Fruit fly (Drosophila melanogaster) whole organism, embryonic: ENCODE measurements around the gene RpS28a.

Source experiments
- Atf6 ChIP-seq: fragments of 200-800 bp; sonication (Bioruptor generic); IDR thresholded peaks from 2 replicates; pipeline ENCODE4 v1.3.6; 2022; ENCODE audit warnings: missing biosample characterization, missing genetic modification characterization
- CG11456 ChIP-seq: fragments of 200-800 bp; sonication (Bioruptor generic); IDR thresholded peaks from 3 replicates; pipeline ENCODE4 v1.3.6; 2022; ENCODE audit warnings: missing biosample characterization, missing genetic modification characterization
- CG12769 ChIP-seq: fragments of 200-800 bp; sonication (Bioruptor generic); optimal IDR thresholded peaks from 2 replicates; lab custom pipeline; 2019; ENCODE audit warnings: missing biosample characterization, mild to moderate bottlenecking, missing genetic modification characterization, moderate library complexity
- CG13424 ChIP-seq: fragments of 200-800 bp; sonication (Bioruptor generic); optimal IDR thresholded peaks from 2 replicates; lab custom pipeline; 2019; ENCODE audit warnings: missing biosample characterization, mild to moderate bottlenecking, missing genetic modification characterization, moderate library complexity
- CG14014 ChIP-seq: fragments of 200-800 bp; sonication (Bioruptor generic); IDR thresholded peaks from 2 replicates; pipeline ENCODE4 v1.3.6; 2022; ENCODE audit warnings: missing biosample characterization, missing genetic modification characterization
- CG16813 ChIP-seq: fragments of 200-800 bp; sonication (Bioruptor generic); IDR thresholded peaks from 3 replicates; pipeline ENCODE4 v1.3.6; 2022; ENCODE audit warnings: missing biosample characterization, missing genetic modification characterization; ENCODE audit not compliant: partially characterized antibody
- CG17385 ChIP-seq: fragments of 200-800 bp; sonication (Bioruptor generic); optimal IDR thresholded peaks from 3 replicates; lab custom pipeline; 2018; ENCODE audit warnings: missing biosample characterization, mild to moderate bottlenecking, missing genetic modification characterization
- CG17612 ChIP-seq: fragments of 200-800 bp; sonication (Bioruptor generic); IDR thresholded peaks from 2 replicates; pipeline ENCODE4 v1.3.6; 2022; ENCODE audit warnings: missing biosample characterization, missing genetic modification characterization
- CG18011 ChIP-seq: fragments of 200-800 bp; sonication (Bioruptor generic); optimal IDR thresholded peaks from 2 replicates; lab custom pipeline; 2017; ENCODE audit warnings: missing biosample characterization, missing genetic modification characterization, mild to moderate bottlenecking, moderate library complexity, missing genotype
- CG2120 ChIP-seq: fragments of 200-800 bp; sonication (Bioruptor generic); optimal IDR thresholded peaks from 3 replicates; lab custom pipeline; 2016; ENCODE audit warnings: missing biosample characterization, missing genetic modification characterization
- CG30403 ChIP-seq: fragments of 200-800 bp; sonication (Bioruptor generic); optimal IDR thresholded peaks from 3 replicates; lab custom pipeline; 2016; ENCODE audit warnings: missing biosample characterization, missing genetic modification characterization
- CG32532 ChIP-seq: fragments of 200-800 bp; sonication (Bioruptor generic); IDR thresholded peaks from 2 replicates; pipeline ENCODE4 v1.3.6; 2022; ENCODE audit warnings: missing biosample characterization, missing genetic modification characterization
- CG34376 ChIP-seq: fragments of 200-800 bp; sonication (Bioruptor generic); optimal IDR thresholded peaks from 2 replicates; lab custom pipeline; 2018; ENCODE audit warnings: missing biosample characterization, mild to moderate bottlenecking, missing genetic modification characterization
- CG3838 ChIP-seq: fragments of 200-800 bp; sonication (Bioruptor generic); optimal IDR thresholded peaks from 3 replicates; lab custom pipeline; 2016; ENCODE audit warnings: missing biosample characterization, missing genetic modification characterization
- CG3995 ChIP-seq: fragments of 200-800 bp; sonication (Bioruptor generic); optimal IDR thresholded peaks from 3 replicates; lab custom pipeline; 2016; ENCODE audit warnings: missing biosample characterization, missing genetic modification characterization
- CG4328 ChIP-seq: fragments of 200-800 bp; sonication (Bioruptor generic); optimal IDR thresholded peaks from 3 replicates; lab custom pipeline; 2017; ENCODE audit warnings: missing biosample characterization, missing genetic modification reagents, missing genetic modification characterization
- CG4820 ChIP-seq: fragments of 200-800 bp; sonication (Bioruptor generic); optimal IDR thresholded peaks from 3 replicates; lab custom pipeline; 2016; ENCODE audit warnings: missing biosample characterization, missing genetic modification characterization
- CG5245 ChIP-seq: fragments of 200-800 bp; sonication (Bioruptor generic); optimal IDR thresholded peaks from 3 replicates; lab custom pipeline; 2016; ENCODE audit warnings: missing biosample characterization, missing genetic modification characterization
- CG6654 ChIP-seq: fragments of 200-800 bp; sonication (Bioruptor generic); optimal IDR thresholded peaks from 2 replicates; lab custom pipeline; 2017; ENCODE audit warnings: missing biosample characterization, mild to moderate bottlenecking, missing genetic modification characterization
- CG7271 ChIP-seq: fragments of 200-800 bp; sonication (Bioruptor generic); optimal IDR thresholded peaks from 2 replicates; lab custom pipeline; 2018; ENCODE audit warnings: missing biosample characterization, mild to moderate bottlenecking, missing genetic modification characterization, moderate library complexity
- CG8089 ChIP-seq: fragments of 200-800 bp; sonication (Bioruptor generic); optimal IDR thresholded peaks from 3 replicates; lab custom pipeline; 2016; ENCODE audit warnings: missing biosample characterization, missing genetic modification characterization
- CG9932 ChIP-seq: fragments of 200-800 bp; sonication (Bioruptor generic); IDR thresholded peaks from 2 replicates; pipeline ENCODE4 v1.3.6; 2022; ENCODE audit warnings: missing biosample characterization, missing genetic modification characterization
- Elba2 ChIP-seq: fragments of 200-800 bp; sonication (Bioruptor generic); optimal IDR thresholded peaks from 3 replicates; lab custom pipeline; 2016; ENCODE audit warnings: missing biosample characterization, missing genetic modification characterization
- Fer1 ChIP-seq: fragments of 200-800 bp; sonication (Bioruptor generic); optimal IDR thresholded peaks from 2 replicates; lab custom pipeline; 2017; ENCODE audit warnings: missing biosample characterization, mild to moderate bottlenecking, missing genetic modification characterization
- Fer3 ChIP-seq: fragments of 200-800 bp; sonication (Bioruptor generic); optimal IDR thresholded peaks from 2 replicates; lab custom pipeline; 2018; ENCODE audit warnings: missing biosample characterization, mild to moderate bottlenecking, missing genetic modification characterization, moderate library complexity
- GATAe ChIP-seq: fragments of 200-800 bp; sonication (Bioruptor generic); conservative IDR thresholded peaks from 2 replicates; pipeline ENCODE4 v1.3.6; 2022; ENCODE audit warnings: missing biosample characterization, missing genetic modification characterization
- HLH54F ChIP-seq: fragments of 200-800 bp; sonication (Bioruptor generic); optimal IDR thresholded peaks from 3 replicates; lab custom pipeline; 2016; ENCODE audit warnings: missing biosample characterization, missing genetic modification characterization
- Hmx ChIP-seq: fragments of 200-800 bp; sonication (Bioruptor generic); optimal IDR thresholded peaks from 2 replicates; lab custom pipeline; 2016; ENCODE audit warnings: missing biosample characterization, missing genetic modification characterization
- Hr78 ChIP-seq, 2 experiments: fragments of 200-800 bp in 1 of 2; fragments of >200 bp in 1 of 2; sonication (Bioruptor generic) in 1 of 2; optimal IDR thresholded peaks; 2 replicates each; lab custom pipeline; 2017 to 2019; ENCODE audit warnings: missing biosample characterization in 2 of 2, missing genetic modification characterization in 2 of 2, mild to moderate bottlenecking in 1 of 2, moderate library complexity in 1 of 2
- Lhr ChIP-seq: fragments of 200-800 bp; sonication (Bioruptor generic); optimal IDR thresholded peaks from 3 replicates; lab custom pipeline; 2017; ENCODE audit warnings: mild to moderate bottlenecking, missing biosample characterization, missing genetic modification reagents, missing genetic modification characterization
- Mrtf ChIP-seq: fragments of 200-800 bp; sonication (Bioruptor generic); IDR thresholded peaks from 3 replicates; pipeline ENCODE4 v1.3.6; 2022; ENCODE audit warnings: missing biosample characterization, missing genetic modification characterization
- Neu2 ChIP-seq: fragments of 200-800 bp; sonication (Bioruptor generic); optimal IDR thresholded peaks from 3 replicates; lab custom pipeline; 2016; ENCODE audit warnings: missing biosample characterization, missing genetic modification characterization, borderline replicate concordance
- Oli ChIP-seq: fragments of 200-800 bp; sonication (Bioruptor generic); optimal IDR thresholded peaks from 2 replicates; lab custom pipeline; 2018; ENCODE audit warnings: missing biosample characterization, mild to moderate bottlenecking, missing genetic modification characterization, moderate library complexity
- PHDP ChIP-seq: fragments of 200-800 bp; sonication (Bioruptor generic); optimal IDR thresholded peaks from 3 replicates; lab custom pipeline; 2018; ENCODE audit warnings: missing biosample characterization, mild to moderate bottlenecking, missing genetic modification characterization, moderate library complexity
- Poxn ChIP-seq: fragments of 200-800 bp; sonication (Bioruptor generic); IDR thresholded peaks from 2 replicates; pipeline ENCODE4 v1.3.6; 2022; ENCODE audit warnings: missing biosample characterization, missing genetic modification characterization
- aop ChIP-seq: fragments of 200-800 bp; sonication (Bioruptor generic); IDR thresholded peaks from 2 replicates; pipeline ENCODE4 v1.3.6; 2022; ENCODE audit warnings: missing biosample characterization, missing genetic modification characterization
- caup ChIP-seq: fragments of 200-800 bp; sonication (Bioruptor generic); optimal IDR thresholded peaks from 3 replicates; lab custom pipeline; 2017; ENCODE audit warnings: missing biosample characterization, mild to moderate bottlenecking, missing genetic modification characterization, moderate library complexity; ENCODE audit not compliant: severe bottlenecking
- crol ChIP-seq: fragments of 200-800 bp; sonication (Bioruptor generic); IDR thresholded peaks from 2 replicates; pipeline ENCODE4 v1.3.6; 2022; ENCODE audit warnings: missing biosample characterization, missing genetic modification characterization
- grn ChIP-seq: fragments of 200-800 bp; sonication (Bioruptor generic); optimal IDR thresholded peaks from 3 replicates; lab custom pipeline; 2017; ENCODE audit warnings: missing biosample characterization, missing genetic modification characterization
- mam ChIP-seq: fragments of 200-800 bp; sonication (Bioruptor generic); optimal IDR thresholded peaks from 3 replicates; lab custom pipeline; 2016; ENCODE audit warnings: missing biosample characterization, missing genetic modification characterization
- odd ChIP-seq: fragments of 200-800 bp; sonication (Bioruptor generic); optimal IDR thresholded peaks from 2 replicates; lab custom pipeline; 2017; ENCODE audit warnings: missing biosample characterization, mild to moderate bottlenecking, missing genetic modification characterization
- peb ChIP-seq: fragments of 200-800 bp; sonication (Bioruptor generic); IDR thresholded peaks from 2 replicates; pipeline ENCODE4 v1.3.6; 2022; ENCODE audit warnings: missing biosample characterization, missing genetic modification characterization
- phol ChIP-seq: fragments of 200-800 bp; sonication (Bioruptor generic); optimal IDR thresholded peaks from 3 replicates; lab custom pipeline; 2018; ENCODE audit warnings: missing biosample characterization, mild to moderate bottlenecking, missing genetic modification characterization, moderate library complexity
- pnt ChIP-seq: fragments of 200-800 bp; sonication (Bioruptor generic); optimal IDR thresholded peaks from 3 replicates; lab custom pipeline; 2016; ENCODE audit warnings: missing biosample characterization, missing genetic modification characterization
- salm ChIP-seq: fragments of 200-800 bp; sonication (Bioruptor generic); optimal IDR thresholded peaks from 2 replicates; lab custom pipeline; 2018; ENCODE audit warnings: missing biosample characterization, mild to moderate bottlenecking, missing genetic modification characterization
- shn ChIP-seq: fragments of 200-800 bp; sonication (Bioruptor generic); optimal IDR thresholded peaks from 3 replicates; lab custom pipeline; 2016; ENCODE audit warnings: missing biosample characterization, missing genetic modification characterization
- so ChIP-seq: fragments of 200-800 bp; sonication (Bioruptor generic); IDR thresholded peaks from 3 replicates; pipeline ENCODE4 v1.3.6; 2022; ENCODE audit warnings: missing biosample characterization, missing genetic modification characterization
- stwl ChIP-seq: fragments of 200-800 bp; sonication (Bioruptor generic); optimal IDR thresholded peaks from 3 replicates; lab custom pipeline; 2018; ENCODE audit warnings: missing biosample characterization, mild to moderate bottlenecking, missing genetic modification characterization, moderate library complexity
- tx ChIP-seq: fragments of 200-800 bp; sonication (Bioruptor generic); optimal IDR thresholded peaks from 2 replicates; lab custom pipeline; 2016; ENCODE audit warnings: missing biosample characterization, missing genetic modification characterization
- vfl ChIP-seq: fragments of 200-800 bp; sonication (Bioruptor generic); optimal IDR thresholded peaks from 2 replicates; lab custom pipeline; 2016; ENCODE audit warnings: missing biosample characterization, missing genetic modification characterization
- zen ChIP-seq: fragments of 200-800 bp; sonication (Bioruptor generic); optimal IDR thresholded peaks from 3 replicates; lab custom pipeline; 2018; ENCODE audit warnings: missing biosample characterization, mild to moderate bottlenecking, missing genetic modification characterization, moderate library complexity

Gene RpS28a

DNA sequence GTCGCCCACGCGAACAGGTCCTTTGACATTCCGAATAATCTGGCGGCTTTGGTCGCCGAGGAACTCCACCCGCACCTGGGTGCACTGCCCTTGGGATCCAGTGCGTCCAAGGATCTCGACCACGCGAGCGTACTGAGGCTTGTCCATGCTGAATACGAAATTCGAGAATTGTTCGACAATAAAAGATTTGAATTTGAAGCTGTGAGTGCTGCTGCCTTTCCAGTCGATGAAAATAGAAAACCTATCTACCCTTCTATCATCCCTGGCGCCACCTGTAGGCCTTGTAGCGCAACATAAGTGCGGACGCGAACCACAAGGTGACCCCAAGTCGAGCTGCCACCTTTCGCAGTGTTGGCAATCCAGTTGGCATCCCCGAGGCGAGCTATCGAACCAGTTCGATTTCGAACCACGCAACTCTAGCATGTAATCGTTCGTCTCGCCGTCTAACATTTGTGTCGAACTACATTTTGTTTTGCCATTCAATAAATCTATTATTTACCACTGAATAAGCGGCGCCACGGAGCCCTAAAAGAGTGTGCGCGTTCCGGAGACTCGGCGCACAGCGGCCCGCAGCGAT, at the start of gene RpS28a, which contains the start of gene Axn (continued):
- TF ChIP-seq caup (GFP tag; lab: Kevin White, UChicago): no peak
- no peak for TF ChIP-seq Hmx (GFP tag; lab: Kevin White, UChicago)
- TF ChIP-seq CG3995 (GFP tag; lab: Kevin White, UChicago): no peak
- no peak for TF ChIP-seq CG30403
- peak in 1 of 2 experiments; percentile 99 for TF ChIP-seq Hr78 (GFP tag; optimal IDR thresholded peaks at IDR 0.05; lab: Kevin White, UChicago)
- TF ChIP-seq CG16813 (GFP tag; lab: Robert Waterston, UW): no peak; the same call in 2 of the 3 replicates
- TF ChIP-seq Atf6 (GFP tag; lab: Robert Waterston, UW): no peak
- TF ChIP-seq pnt (GFP tag; lab: Kevin White, UChicago): peak; percentile 18
- TF ChIP-seq CG34376: no peak
- peak; percentile 73; the same call in 2 of the 3 replicates for TF ChIP-seq CG11456 (GFP tag; lab: Robert Waterston, UW)
- TF ChIP-seq CG2120 (GFP tag; lab: Kevin White, UChicago): no peak
- TF ChIP-seq odd (GFP tag; lab: Kevin White, UChicago): no peak
- no peak for TF ChIP-seq shn (GFP tag; lab: Kevin White, UChicago)
- peak; percentile 91 for TF ChIP-seq Lhr (GFP tag; lab: Kevin White, UChicago)
- TF ChIP-seq PHDP (tag; lab: Kevin White, UChicago): no peak
- no peak for TF ChIP-seq CG18011 (GFP tag; lab: Kevin White, UChicago)
- TF ChIP-seq crol (GFP tag; lab: Robert Waterston, UW): no peak
- TF ChIP-seq so (GFP tag; lab: Robert Waterston, UW): no peak; the same call in 2 of the 3 replicates
- no peak for TF ChIP-seq Mrtf (GFP tag; lab: Robert Waterston, UW)
- TF ChIP-seq CG17385 (GFP tag; lab: Kevin White, UChicago): no peak
- no peak for TF ChIP-seq CG12769 (tag; lab: Kevin White, UChicago)
- no peak for TF ChIP-seq Fer1 (GFP tag; lab: Kevin White, UChicago)
- TF ChIP-seq Oli (tag; lab: Kevin White, UChicago): no peak
- no peak for TF ChIP-seq peb
- no peak for TF ChIP-seq Elba2
- TF ChIP-seq grn (GFP tag; lab: Kevin White, UChicago): no peak
- TF ChIP-seq zen (tag; lab: Kevin White, UChicago): no peak
- no peak for TF ChIP-seq CG17612
- TF ChIP-seq stwl (tag; lab: Kevin White, UChicago): no peak
- no peak for TF ChIP-seq CG5245 (GFP tag; lab: Kevin White, UChicago)
- no peak for TF ChIP-seq Poxn
- TF ChIP-seq CG9932 (GFP tag; lab: Robert Waterston, UW): peak; percentile 65
- peak; percentile 59 for TF ChIP-seq CG32532 (GFP tag; lab: Robert Waterston, UW)
- no peak for TF ChIP-seq CG4820 (GFP tag; lab: Kevin White, UChicago)
- no peak for TF ChIP-seq CG3838 (GFP tag; lab: Kevin White, UChicago)
- peak; percentile 37 for TF ChIP-seq phol (tag; lab: Kevin White, UChicago)
- no peak for TF ChIP-seq CG13424 (tag; lab: Kevin White, UChicago)
- no peak for TF ChIP-seq tx
- no peak for TF ChIP-seq GATAe (GFP tag; lab: Robert Waterston, UW)
- TF ChIP-seq aop (GFP tag; lab: Robert Waterston, UW): no peak
- TF ChIP-seq HLH54F (GFP tag; lab: Kevin White, UChicago): no peak
- TF ChIP-seq CG14014 (GFP tag; lab: Robert Waterston, UW): no peak
- no peak for TF ChIP-seq Neu2 (GFP tag; lab: Kevin White, UChicago)
- no peak for TF ChIP-seq vfl
- no peak for TF ChIP-seq salm (tag; lab: Kevin White, UChicago)
- TF ChIP-seq Fer3 (tag; lab: Kevin White, UChicago): no peak
- TF ChIP-seq mam (GFP tag; lab: Kevin White, UChicago): peak; percentile 24
- TF ChIP-seq CG4328 (GFP tag; lab: Kevin White, UChicago): no peak
- TF ChIP-seq CG7271: no peak
- TF ChIP-seq CG8089 (GFP tag; lab: Kevin White, UChicago): no peak
- TF ChIP-seq CG6654 (GFP tag; lab: Kevin White, UChicago): no peak
